Worm (Caenorhabditis elegans) whole organism, L4 larva: ENCODE results near the gene cyp-29A4.

ENCODE experiments used
- F44E2.7 ChIP-seq: fragments of 200-800 bp; sonication (Bioruptor generic); IDR thresholded peaks from 2 replicates; pipeline ENCODE4 v2.1.2; 2022; ENCODE audit warnings: missing genetic modification characterization, missing compliant biosample characterization
- F49E8.2 ChIP-seq: sonication (generic microtip); optimal IDR thresholded peaks from 2 replicates; lab custom pipeline; 2016; ENCODE audit warnings: missing compliant biosample characterization, mild to moderate bottlenecking, missing genetic modification characterization, borderline replicate concordance
- R02D3.7 ChIP-seq: fragments of 150-350 bp; sonication (generic microtip); optimal IDR thresholded peaks from 3 replicates; lab custom pipeline; 2014; ENCODE audit warnings: missing biosample characterization, missing genetic modification characterization
- T20F7.1 ChIP-seq: fragments of 200-800 bp; sonication (Bioruptor generic); optimal IDR thresholded peaks from 2 replicates; lab custom pipeline; 2018; ENCODE audit warnings: mild to moderate bottlenecking, missing genetic modification characterization, missing compliant biosample characterization
- Y48G9A.11 ChIP-seq: fragments of 200-800 bp; sonication (Bioruptor generic); IDR thresholded peaks from 2 replicates; pipeline ENCODE4 v1.3.6; 2022; ENCODE audit warnings: missing genetic modification reagents, missing genetic modification characterization, missing compliant biosample characterization
- Y5F2A.4 ChIP-seq: fragments of 200-800 bp; sonication (Bioruptor generic); optimal IDR thresholded peaks from 2 replicates; lab custom pipeline; 2018; ENCODE audit warnings: mild to moderate bottlenecking, missing genetic modification characterization, missing compliant biosample characterization
- Y75B8A.6 ChIP-seq: fragments of 200-800 bp; sonication (Bioruptor generic); IDR thresholded peaks from 2 replicates; pipeline ENCODE4 v1.3.6; 2022; ENCODE audit warnings: missing genetic modification reagents, missing genetic modification characterization, missing compliant biosample characterization
- aly-2 ChIP-seq: sonication (generic microtip); optimal IDR thresholded peaks from 2 replicates; lab custom pipeline; 2018; ENCODE audit warnings: missing biosample characterization, missing genetic modification characterization
- arid-1 ChIP-seq: fragments of 200-800 bp; sonication (Bioruptor generic); conservative IDR thresholded peaks from 2 replicates; pipeline ENCODE4 v1.3.6; 2022; ENCODE audit warnings: missing genetic modification reagents, missing genetic modification characterization, missing compliant biosample characterization
- ceh-20 ChIP-seq: fragments of 200-800 bp; sonication (Bioruptor generic); IDR thresholded peaks from 2 replicates; pipeline ENCODE4 v1.3.6; 2022; ENCODE audit warnings: missing genetic modification reagents, missing genetic modification characterization, missing compliant biosample characterization
- ceh-32 ChIP-seq: sonication (generic microtip); optimal IDR thresholded peaks from 2 replicates; lab custom pipeline; 2016; ENCODE audit warnings: mild to moderate bottlenecking, missing genetic modification characterization, missing compliant biosample characterization; ENCODE audit not compliant: poor library complexity
- ceh-44 ChIP-seq: fragments of 200-800 bp; sonication (Bioruptor generic); IDR thresholded peaks from 2 replicates; pipeline ENCODE4 v1.3.6; 2022; ENCODE audit warnings: missing genetic modification reagents, missing genetic modification characterization, missing compliant biosample characterization
- ceh-82 ChIP-seq: sonication (generic microtip); optimal IDR thresholded peaks from 2 replicates; lab custom pipeline; 2017; ENCODE audit warnings: missing biosample characterization, missing genetic modification characterization
- daf-19 ChIP-seq: fragments of 200-800 bp; sonication (Bioruptor generic); conservative IDR thresholded peaks from 2 replicates; pipeline ENCODE4 v1.3.6; 2022; ENCODE audit warnings: missing genetic modification characterization, missing compliant biosample characterization
- dmd-9 ChIP-seq: fragments of 200-800 bp; sonication (Bioruptor generic); IDR thresholded peaks from 2 replicates; pipeline ENCODE4 v1.3.6; 2022; ENCODE audit warnings: missing genetic modification reagents, missing genetic modification characterization, missing compliant biosample characterization
- dpl-1 ChIP-seq: fragments of 150-350 bp; optimal IDR thresholded peaks from 2 replicates; lab custom pipeline; 2014; ENCODE audit warnings: missing biosample characterization, missing genetic modification reagents, missing genetic modification characterization
- dve-1 ChIP-seq: sonication (generic microtip); optimal IDR thresholded peaks from 2 replicates; lab custom pipeline; 2017; ENCODE audit warnings: antibody characterized with exemption, mild to moderate bottlenecking, missing genetic modification characterization, missing compliant biosample characterization; ENCODE audit not compliant: insufficient read depth
- egl-43 ChIP-seq: fragments of 200-800 bp; sonication (Bioruptor generic); IDR thresholded peaks from 2 replicates; pipeline ENCODE4 v1.3.6; 2022; ENCODE audit warnings: missing genetic modification reagents, missing genetic modification characterization, missing compliant biosample characterization
- fos-1 ChIP-seq: fragments of 150-350 bp; optimal IDR thresholded peaks from 2 replicates; lab custom pipeline; 2014; ENCODE audit warnings: missing biosample characterization, missing genetic modification characterization
- gei-8 ChIP-seq: fragments of 200-800 bp; sonication (Bioruptor generic); optimal IDR thresholded peaks from 2 replicates; lab custom pipeline; 2018; ENCODE audit warnings: mild to moderate bottlenecking, missing genetic modification characterization, missing compliant biosample characterization
- hlh-11 ChIP-seq: fragments of 200-800 bp; sonication (Bioruptor generic); optimal IDR thresholded peaks from 2 replicates; lab custom pipeline; 2018; ENCODE audit warnings: mild to moderate bottlenecking, missing genetic modification characterization, missing compliant biosample characterization
- lin-13 ChIP-seq: fragments of 150-350 bp; optimal IDR thresholded peaks from 2 replicates; lab custom pipeline; 2014; ENCODE audit warnings: missing biosample characterization, missing genetic modification reagents, missing genetic modification characterization
- lin-15B ChIP-seq: fragments of 150-350 bp; sonication (generic microtip); optimal IDR thresholded peaks from 3 replicates; lab custom pipeline; 2014; ENCODE audit warnings: missing biosample characterization, missing genetic modification characterization
- lin-38 ChIP-seq: fragments of 200-800 bp; sonication (Bioruptor generic); IDR thresholded peaks from 2 replicates; pipeline ENCODE4 v1.3.6; 2022; ENCODE audit warnings: missing genetic modification reagents, missing genetic modification characterization, missing compliant biosample characterization
- lir-3 ChIP-seq: sonication (generic microtip); optimal IDR thresholded peaks from 2 replicates; lab custom pipeline; 2016; ENCODE audit warnings: mild to moderate bottlenecking, missing genetic modification characterization, missing compliant biosample characterization
- lsy-2 ChIP-seq, 2 experiments: fragments of 150-350 bp in 1 of 2; sonication (generic microtip) in 1 of 2; optimal IDR thresholded peaks; 2 replicates each; lab custom pipeline; 2014 to 2017; ENCODE audit warnings: missing biosample characterization in 2 of 2, missing genetic modification characterization in 2 of 2
- madf-5 ChIP-seq, 2 experiments: fragments of 200-800 bp; sonication (Bioruptor generic); IDR thresholded peaks; 2 replicates each; pipeline ENCODE4 v1.3.6; 2022; ENCODE audit warnings: missing compliant biosample characterization in 2 of 2, missing genetic modification characterization in 2 of 2
- madf-9 ChIP-seq: fragments of 200-800 bp; sonication (Bioruptor generic); conservative IDR thresholded peaks from 2 replicates; pipeline ENCODE4 v1.3.6; 2022; ENCODE audit warnings: missing genetic modification reagents, missing genetic modification characterization, missing compliant biosample characterization
- mdl-1 ChIP-seq, 2 experiments: fragments of 150-350 bp in 1 of 2; sonication (generic microtip) in 1 of 2; optimal IDR thresholded peaks; 2 replicates each; lab custom pipeline; 2014 to 2017; ENCODE audit warnings: missing biosample characterization in 2 of 2, missing genetic modification characterization in 2 of 2
- mep-1 ChIP-seq: fragments of 150-350 bp; sonication (generic microtip); optimal IDR thresholded peaks from 3 replicates; lab custom pipeline; 2014; ENCODE audit warnings: missing biosample characterization, missing genetic modification characterization
- mes-2 ChIP-seq: sonication (generic microtip); optimal IDR thresholded peaks from 2 replicates; lab custom pipeline; 2016; ENCODE audit warnings: missing genotype, mild to moderate bottlenecking, missing genetic modification characterization, missing compliant biosample characterization; ENCODE audit not compliant: poor library complexity, severe bottlenecking
- mxl-2 ChIP-seq: fragments of 200-800 bp; sonication (Bioruptor generic); conservative IDR thresholded peaks from 2 replicates; pipeline ENCODE4 v1.3.6; 2022; ENCODE audit warnings: missing genetic modification reagents, missing genetic modification characterization, missing compliant biosample characterization
- nhr-102 ChIP-seq: sonication (generic microtip); optimal IDR thresholded peaks from 2 replicates; lab custom pipeline; 2016; ENCODE audit warnings: mild to moderate bottlenecking, missing genetic modification characterization, moderate library complexity, missing compliant biosample characterization
- nhr-11 ChIP-seq: fragments of 150-350 bp; optimal IDR thresholded peaks from 2 replicates; lab custom pipeline; 2014; ENCODE audit warnings: missing biosample characterization, missing genetic modification characterization
- nhr-237 ChIP-seq: sonication (generic microtip); optimal IDR thresholded peaks from 2 replicates; lab custom pipeline; 2017; ENCODE audit warnings: missing biosample characterization, missing genetic modification characterization
- nhr-28 ChIP-seq: fragments of 150-350 bp; optimal IDR thresholded peaks from 2 replicates; lab custom pipeline; 2014; ENCODE audit warnings: missing biosample characterization, missing genetic modification characterization
- nhr-42 ChIP-seq: fragments of 200-800 bp; sonication (Bioruptor generic); IDR thresholded peaks from 2 replicates; pipeline ENCODE4 v1.3.6; 2022; ENCODE audit warnings: missing genetic modification characterization, missing compliant biosample characterization
- nhr-48 ChIP-seq: sonication (generic microtip); optimal IDR thresholded peaks from 2 replicates; lab custom pipeline; 2016; ENCODE audit warnings: mild to moderate bottlenecking, missing genetic modification characterization, missing compliant biosample characterization
- nhr-6 ChIP-seq: fragments of 150-350 bp; optimal IDR thresholded peaks from 2 replicates; lab custom pipeline; 2014; ENCODE audit warnings: missing biosample characterization, missing genetic modification characterization
- php-3 ChIP-seq: fragments of 200-800 bp; sonication (Bioruptor generic); IDR thresholded peaks from 2 replicates; pipeline ENCODE4 v1.3.6; 2022; ENCODE audit warnings: missing genetic modification reagents, missing genetic modification characterization, missing compliant biosample characterization
- pqm-1 ChIP-seq: sonication (generic microtip); optimal IDR thresholded peaks from 2 replicates; lab custom pipeline; 2017; ENCODE audit warnings: missing biosample characterization, missing genetic modification characterization
- rbr-2 ChIP-seq: sonication (generic microtip); optimal IDR thresholded peaks from 2 replicates; lab custom pipeline; 2016; ENCODE audit warnings: missing genotype, missing genetic modification characterization, missing compliant biosample characterization
- skn-1 ChIP-seq: fragments of 150-350 bp; optimal IDR thresholded peaks from 2 replicates; lab custom pipeline; 2014; ENCODE audit warnings: missing biosample characterization, missing genetic modification characterization
- snpc-4 ChIP-seq: fragments of 150-350 bp; optimal IDR thresholded peaks from 2 replicates; lab custom pipeline; 2014; ENCODE audit warnings: missing biosample characterization, missing genetic modification characterization
- spr-1 ChIP-seq: sonication (generic microtip); optimal IDR thresholded peaks from 2 replicates; lab custom pipeline; 2016; ENCODE audit warnings: mild to moderate bottlenecking, missing genetic modification characterization, missing compliant biosample characterization
- tra-1 ChIP-seq: fragments of 200-800 bp; sonication (Bioruptor generic); IDR thresholded peaks from 2 replicates; pipeline ENCODE4 v1.3.6; 2022; ENCODE audit warnings: missing genetic modification reagents, missing genetic modification characterization, missing compliant biosample characterization
- unc-130 ChIP-seq: sonication (generic microtip); optimal IDR thresholded peaks from 2 replicates; lab custom pipeline; 2016; ENCODE audit warnings: missing genetic modification reagents, missing genetic modification characterization, missing compliant biosample characterization
- unc-62 ChIP-seq, 3 experiments: fragments of 150-350 bp in 1 of 3; sonication (generic microtip); optimal IDR thresholded peaks in 2 of 3; peaks in 1 of 3; 1 replicate in 1 of 3; 2 replicates in 2 of 3; lab custom pipeline; 2014 to 2017; ENCODE audit warnings: missing biosample characterization in 3 of 3, missing genetic modification characterization in 3 of 3, missing genetic modification reagents in 3 of 3, missing genotype in 1 of 3
- zag-1 ChIP-seq: fragments of 150-350 bp; optimal IDR thresholded peaks from 2 replicates; lab custom pipeline; 2014; ENCODE audit warnings: missing biosample characterization, missing genetic modification characterization
- zip-11 ChIP-seq: fragments of 200-800 bp; sonication (Bioruptor generic); IDR thresholded peaks from 2 replicates; pipeline ENCODE4 v1.3.6; 2022; ENCODE audit warnings: missing genetic modification characterization, missing compliant biosample characterization
- zip-2 ChIP-seq: fragments of 150-350 bp; optimal IDR thresholded peaks from 2 replicates; lab custom pipeline; 2014; ENCODE audit warnings: missing biosample characterization, missing genetic modification characterization

cyp-29A4 gene

ce11 chrV:9690728-9691127 is 36.2 kb downstream of the cyp-29A4 start (continued):
- TF ChIP-seq spr-1 (tag; lab: Kevin White, UChicago) (no peak), hlh-11 (tag; lab: Kevin White, UChicago) (no peak), arid-1 (GFP tag; lab: Robert Waterston, UW) (peak; percentile 51; the same call in 1 of the 2 replicates), dpl-1 (GFP tag; lab: Kevin White, UChicago) (peak; percentile 37), madf-5 (GFP tag; IDR thresholded peaks at IDR 0.05; lab: Robert Waterston, UW) (no peak), nhr-42 (GFP tag; lab: Robert Waterston, UW) (no peak), rbr-2 (tag; lab: Kevin White, UChicago) (no peak), lsy-2 (tag; optimal IDR thresholded peaks at IDR 0.05; lab: Kevin White, UChicago) (peak in 1 of 2 experiments; percentile 93), mdl-1 (tag; optimal IDR thresholded peaks at IDR 0.05; lab: Kevin White, UChicago) (peak in 1 of 2 experiments; percentile 20), pqm-1 (tag; lab: Kevin White, UChicago) (no peak), dve-1 (tag; lab: Kevin White, UChicago) (no peak), ceh-20 (GFP tag; lab: Robert Waterston, UW) (no peak), nhr-48 (tag; lab: Kevin White, UChicago) (no peak), aly-2 (tag; lab: Kevin White, UChicago) (no peak), R02D3.7 (tag; lab: Kevin White, UChicago) (no peak), gei-8 (no peak), ceh-82 (tag; lab: Kevin White, UChicago) (no peak), mep-1 (tag; lab: Kevin White, UChicago) (no peak), nhr-11 (no peak), mxl-2 (GFP tag; lab: Robert Waterston, UW) (no peak), lin-15B (no peak), Y75B8A.6 (GFP tag; lab: Robert Waterston, UW) (no peak), unc-130 (GFP tag; lab: Kevin White, UChicago) (no peak), Y5F2A.4 (GFP tag; lab: Kevin White, UChicago) (no peak), lin-13 (GFP tag; lab: Kevin White, UChicago) (no peak), T20F7.1 (GFP tag; lab: Kevin White, UChicago) (peak; percentile 6), unc-62 (GFP tag; optimal IDR thresholded peaks at IDR 0.05 in 1 of 2; lab: Kevin White, UChicago) (no peak), unc-62 (tag; optimal IDR thresholded peaks at IDR 0.05; lab: Kevin White, UChicago) (no peak), nhr-237 (tag; lab: Kevin White, UChicago) (no peak), madf-9 (no peak), fos-1 (tag; lab: Kevin White, UChicago) (no peak), F49E8.2 (tag; lab: Kevin White, UChicago) (no peak), zip-2 (tag; lab: Kevin White, UChicago) (no peak), nhr-102 (tag; lab: Kevin White, UChicago) (no peak), tra-1 (no peak), php-3 (GFP tag; lab: Robert Waterston, UW) (no peak), skn-1 (tag; lab: Kevin White, UChicago) (no peak), egl-43 (GFP tag; lab: Robert Waterston, UW) (no peak), zag-1 (no peak), ceh-44 (GFP tag; lab: Robert Waterston, UW) (no peak), mes-2 (peak; percentile 71), Y48G9A.11 (GFP tag; lab: Robert Waterston, UW) (no peak), lin-38 (GFP tag; lab: Robert Waterston, UW) (no peak; the same call in 1 of the 2 replicates), snpc-4 (tag; lab: Kevin White, UChicago) (no peak), nhr-28 (tag; lab: Kevin White, UChicago) (peak; percentile 63), daf-19 (GFP tag; lab: Robert Waterston, UW) (no peak), dmd-9 (no peak), zip-11 (GFP tag; lab: Robert Waterston, UW) (no peak), ceh-32 (no peak), nhr-6 (tag; lab: Kevin White, UChicago) (peak; percentile 56), F44E2.7 (GFP tag; lab: Robert Waterston, UW) (no peak), lir-3 (no peak)
